Fruit fly (Drosophila melanogaster): ENCODE results near the gene Hsp23.

Gene Hsp23

dm6 chr3L:9402157-9402890, 20.6 kb downstream of the Hsp23 start, which contains the start of gene eIF4E1 (continued):
- TF ChIP-seq CG3838 (GFP tag; optimal IDR thresholded peaks at IDR 0.05) = no peak
- TF ChIP-seq Dref (GFP tag; IDR thresholded peaks at IDR 0.05) = peak; percentile 92
- peak; percentile 5 for TF ChIP-seq gem (tag; optimal IDR thresholded peaks at IDR 0.05)
- peak; percentile 47 for TF ChIP-seq Nf-YC (tag; optimal IDR thresholded peaks at IDR 0.05)
- no peak for TF ChIP-seq fru (optimal IDR thresholded peaks at IDR 0.05)
- TF ChIP-seq jigr1 (GFP tag; IDR thresholded peaks at IDR 0.05) = no peak
- TF ChIP-seq HLH3B (GFP tag; IDR thresholded peaks at IDR 0.05) = no peak
- TF ChIP-seq CG32767 (GFP tag; IDR thresholded peaks at IDR 0.05) = no peak
- no peak for TF ChIP-seq CG31441 (GFP tag; IDR thresholded peaks at IDR 0.05)
- peak; percentile 0 for TF ChIP-seq CG18262 (tag; optimal IDR thresholded peaks at IDR 0.05)
- TF ChIP-seq CG4617 (GFP tag; optimal IDR thresholded peaks at IDR 0.05; ENCODE audit: borderline replicate concordance) = peak; percentile 88
- no peak for TF ChIP-seq esg (GFP tag; conservative IDR thresholded peaks at IDR 0.05)
- TF ChIP-seq Dll (GFP tag; IDR thresholded peaks at IDR 0.05; ENCODE audit: partially characterized antibody) = peak; percentile 72
- TF ChIP-seq CG6813 (GFP tag; optimal IDR thresholded peaks at IDR 0.05) = no peak
- peak; percentile 38 for TF ChIP-seq ssp (GFP tag; IDR thresholded peaks at IDR 0.05)
- peak; percentile 7 for TF ChIP-seq CG30403 (GFP tag; optimal IDR thresholded peaks at IDR 0.05)
- TF ChIP-seq CG17385 (GFP tag; optimal IDR thresholded peaks at IDR 0.05) = no peak
- TF ChIP-seq Dek (tag; optimal IDR thresholded peaks at IDR 0.05) = peak; percentile 1
- no peak for TF ChIP-seq yki (optimal IDR thresholded peaks at IDR 0.05)
- TF ChIP-seq CG12071 (GFP tag; optimal IDR thresholded peaks at IDR 0.05) = no peak
- no peak for TF ChIP-seq Atf-2 (GFP tag; optimal IDR thresholded peaks at IDR 0.05)
- no peak for TF ChIP-seq CkIIα-i1 (GFP tag; IDR thresholded peaks at IDR 0.05)
- TF ChIP-seq CG9727 (GFP tag; optimal IDR thresholded peaks at IDR 0.05) = no peak
- TF ChIP-seq org-1 (GFP tag; optimal IDR thresholded peaks at IDR 0.05) = no peak
- TF ChIP-seq Antp (GFP tag; optimal IDR thresholded peaks at IDR 0.05) = peak; percentile 24
- no peak for TF ChIP-seq PHDP (tag; optimal IDR thresholded peaks at IDR 0.05)
- TF ChIP-seq chif (GFP tag; optimal IDR thresholded peaks at IDR 0.05) = peak in 1 of 2 experiments; percentile 4
- no peak for TF ChIP-seq CG1024 (GFP tag; IDR thresholded peaks at IDR 0.05)
- no peak for TF ChIP-seq pnt (GFP tag; optimal IDR thresholded peaks at IDR 0.05)
- TF ChIP-seq CG8924 (tag; optimal IDR thresholded peaks at IDR 0.05) = no peak
- TF ChIP-seq CG31388 (GFP tag; optimal IDR thresholded peaks at IDR 0.05) = no peak
- TF ChIP-seq nerfin-1 (tag; optimal IDR thresholded peaks at IDR 0.05) = no peak
- no peak for TF ChIP-seq Rx (GFP tag; IDR thresholded peaks at IDR 0.05)
- no peak for TF ChIP-seq CG1602 (GFP tag; optimal IDR thresholded peaks at IDR 0.05)
- TF ChIP-seq emc (GFP tag; optimal IDR thresholded peaks at IDR 0.05) = no peak
- no peak for TF ChIP-seq CG17359 (tag; optimal IDR thresholded peaks at IDR 0.05)
- TF ChIP-seq CG14441 (GFP tag; IDR thresholded peaks at IDR 0.05) = no peak
- no peak for TF ChIP-seq gsb-n (tag; optimal IDR thresholded peaks at IDR 0.05)
- no peak for TF ChIP-seq CG32532 (GFP tag; IDR thresholded peaks at IDR 0.05)
- peak; percentile 75 for TF ChIP-seq CG33213 (GFP tag; optimal IDR thresholded peaks at IDR 0.05)
- TF ChIP-seq CG1832 (GFP tag; optimal IDR thresholded peaks at IDR 0.05) = no peak
- TF ChIP-seq CrebB (tag; optimal IDR thresholded peaks at IDR 0.05) = no peak
- TF ChIP-seq CG13894 (tag; optimal IDR thresholded peaks at IDR 0.05) = peak; percentile 31
- no peak for TF ChIP-seq D19A (tag; optimal IDR thresholded peaks at IDR 0.05)
- TF ChIP-seq Hr78 (GFP tag; optimal IDR thresholded peaks at IDR 0.05) = no peak
- no peak for TF ChIP-seq gcm2 (GFP tag; optimal IDR thresholded peaks at IDR 0.05)
- TF ChIP-seq ro (GFP tag; IDR thresholded peaks at IDR 0.05) = no peak
- no peak for TF ChIP-seq CG14050 (GFP tag; IDR thresholded peaks at IDR 0.05)
- no peak for TF ChIP-seq pum (GFP tag; optimal IDR thresholded peaks at IDR 0.05)
- TF ChIP-seq CG17186 (GFP tag; optimal IDR thresholded peaks at IDR 0.05) = peak; percentile 52
- TF ChIP-seq her (GFP tag; optimal IDR thresholded peaks at IDR 0.05) = peak; percentile 5

Measured in whole organism, embryonic.